Worm (Caenorhabditis elegans) whole organism, L4 larva: ENCODE data around the gene Y48A6C.4.

Experiments
- F26F4.8 ChIP-seq: fragments of 200-800 bp; sonication (Bioruptor generic); conservative IDR thresholded peaks from 2 replicates; pipeline ENCODE4 v1.3.6; 2022; ENCODE audit warnings: missing genetic modification characterization, missing compliant biosample characterization
- F37D6.2 ChIP-seq: sonication (generic microtip); optimal IDR thresholded peaks from 2 replicates; lab custom pipeline; 2016; ENCODE audit warnings: mild to moderate bottlenecking, missing genetic modification characterization, missing compliant biosample characterization
- R02D3.7 ChIP-seq: fragments of 150-350 bp; sonication (generic microtip); optimal IDR thresholded peaks from 3 replicates; lab custom pipeline; 2014; ENCODE audit warnings: missing biosample characterization, missing genetic modification characterization
- T20F7.1 ChIP-seq: fragments of 200-800 bp; sonication (Bioruptor generic); optimal IDR thresholded peaks from 2 replicates; lab custom pipeline; 2018; ENCODE audit warnings: mild to moderate bottlenecking, missing genetic modification characterization, missing compliant biosample characterization
- Y105C5A.15 ChIP-seq: fragments of 200-800 bp; sonication (Bioruptor generic); IDR thresholded peaks from 2 replicates; pipeline ENCODE4 v1.3.6; 2022; ENCODE audit warnings: missing genetic modification characterization, missing compliant biosample characterization
- Y5F2A.4 ChIP-seq: fragments of 200-800 bp; sonication (Bioruptor generic); optimal IDR thresholded peaks from 2 replicates; lab custom pipeline; 2018; ENCODE audit warnings: mild to moderate bottlenecking, missing genetic modification characterization, missing compliant biosample characterization
- ZK337.2 ChIP-seq: fragments of 200-800 bp; sonication (Bioruptor generic); IDR thresholded peaks from 2 replicates; pipeline ENCODE4 v1.3.6; 2022; ENCODE audit warnings: missing genetic modification reagents, missing genetic modification characterization, missing compliant biosample characterization
- aha-1 ChIP-seq: fragments of 150-350 bp; peaks from one replicate; lab custom pipeline; 2014; ENCODE audit warnings: missing biosample characterization, missing genetic modification characterization
- arid-1 ChIP-seq: fragments of 200-800 bp; sonication (Bioruptor generic); conservative IDR thresholded peaks from 2 replicates; pipeline ENCODE4 v1.3.6; 2022; ENCODE audit warnings: missing genetic modification reagents, missing genetic modification characterization, missing compliant biosample characterization
- attf-4 ChIP-seq: sonication (generic microtip); optimal IDR thresholded peaks from 3 replicates; lab custom pipeline; 2017; ENCODE audit warnings: missing biosample characterization, missing genetic modification characterization
- ceh-20 ChIP-seq: fragments of 200-800 bp; sonication (Bioruptor generic); IDR thresholded peaks from 2 replicates; pipeline ENCODE4 v1.3.6; 2022; ENCODE audit warnings: missing genetic modification reagents, missing genetic modification characterization, missing compliant biosample characterization
- ceh-32 ChIP-seq: sonication (generic microtip); optimal IDR thresholded peaks from 2 replicates; lab custom pipeline; 2016; ENCODE audit warnings: mild to moderate bottlenecking, missing genetic modification characterization, missing compliant biosample characterization; ENCODE audit not compliant: poor library complexity
- ceh-62 ChIP-seq: sonication (generic microtip); optimal IDR thresholded peaks from 2 replicates; lab custom pipeline; 2017; ENCODE audit warnings: missing biosample characterization, missing genetic modification characterization
- ces-1 ChIP-seq: fragments of 150-350 bp; sonication (generic microtip); optimal IDR thresholded peaks from 4 replicates; lab custom pipeline; 2014; ENCODE audit warnings: missing biosample characterization, missing genetic modification reagents, missing genetic modification characterization
- daf-12 ChIP-seq: fragments of 150-350 bp; optimal IDR thresholded peaks from 2 replicates; lab custom pipeline; 2014; ENCODE audit warnings: missing biosample characterization, missing genetic modification reagents, missing genetic modification characterization
- daf-16 ChIP-seq, 3 experiments: sonication (generic microtip); optimal IDR thresholded peaks; 2 replicates each; lab custom pipeline; 2016 to 2017; ENCODE audit warnings: missing genetic modification characterization in 3 of 3, missing genetic modification reagents in 3 of 3, mild to moderate bottlenecking in 2 of 3, missing compliant biosample characterization in 2 of 3, missing biosample characterization in 1 of 3, moderate library complexity in 1 of 3
- dmd-6 ChIP-seq: fragments of 200-800 bp; sonication (Bioruptor generic); IDR thresholded peaks from 2 replicates; pipeline ENCODE4 v1.3.6; 2022; ENCODE audit warnings: missing genetic modification reagents, missing genetic modification characterization, missing compliant biosample characterization
- dmd-8 ChIP-seq: fragments of 200-800 bp; sonication (Bioruptor generic); IDR thresholded peaks from 2 replicates; pipeline ENCODE4 v1.3.6; 2022; ENCODE audit warnings: missing genetic modification characterization, missing compliant biosample characterization
- dpl-1 ChIP-seq: fragments of 150-350 bp; optimal IDR thresholded peaks from 2 replicates; lab custom pipeline; 2014; ENCODE audit warnings: missing biosample characterization, missing genetic modification reagents, missing genetic modification characterization
- hif-1 ChIP-seq, 2 experiments: sonication (generic microtip); optimal IDR thresholded peaks; 2 replicates each; lab custom pipeline; 2016 to 2017; ENCODE audit warnings: missing compliant biosample characterization in 2 of 2, missing genetic modification characterization in 2 of 2, missing genetic modification reagents in 2 of 2, missing genotype in 2 of 2, mild to moderate bottlenecking in 1 of 2
- lin-1 ChIP-seq: fragments of 200-800 bp; sonication (Bioruptor generic); IDR thresholded peaks from 2 replicates; pipeline ENCODE4 v1.3.6; 2022; ENCODE audit warnings: missing genetic modification reagents, missing genetic modification characterization, missing compliant biosample characterization
- lin-13 ChIP-seq: fragments of 150-350 bp; optimal IDR thresholded peaks from 2 replicates; lab custom pipeline; 2014; ENCODE audit warnings: missing biosample characterization, missing genetic modification reagents, missing genetic modification characterization
- lin-15B ChIP-seq: fragments of 150-350 bp; sonication (generic microtip); optimal IDR thresholded peaks from 3 replicates; lab custom pipeline; 2014; ENCODE audit warnings: missing biosample characterization, missing genetic modification characterization
- lin-38 ChIP-seq: fragments of 200-800 bp; sonication (Bioruptor generic); IDR thresholded peaks from 2 replicates; pipeline ENCODE4 v1.3.6; 2022; ENCODE audit warnings: missing genetic modification reagents, missing genetic modification characterization, missing compliant biosample characterization
- lin-39 ChIP-seq: fragments of 150-350 bp; optimal IDR thresholded peaks from 2 replicates; lab custom pipeline; 2014; ENCODE audit warnings: missing biosample characterization, missing genetic modification reagents, missing genetic modification characterization
- lir-3 ChIP-seq: sonication (generic microtip); optimal IDR thresholded peaks from 2 replicates; lab custom pipeline; 2016; ENCODE audit warnings: mild to moderate bottlenecking, missing genetic modification characterization, missing compliant biosample characterization
- lsy-2 ChIP-seq, 2 experiments: fragments of 150-350 bp in 1 of 2; sonication (generic microtip) in 1 of 2; optimal IDR thresholded peaks; 2 replicates each; lab custom pipeline; 2014 to 2017; ENCODE audit warnings: missing biosample characterization in 2 of 2, missing genetic modification characterization in 2 of 2
- mdl-1 ChIP-seq, 2 experiments: fragments of 150-350 bp in 1 of 2; sonication (generic microtip) in 1 of 2; optimal IDR thresholded peaks; 2 replicates each; lab custom pipeline; 2014 to 2017; ENCODE audit warnings: missing biosample characterization in 2 of 2, missing genetic modification characterization in 2 of 2
- mep-1 ChIP-seq: fragments of 150-350 bp; sonication (generic microtip); optimal IDR thresholded peaks from 3 replicates; lab custom pipeline; 2014; ENCODE audit warnings: missing biosample characterization, missing genetic modification characterization
- mes-2 ChIP-seq: sonication (generic microtip); optimal IDR thresholded peaks from 2 replicates; lab custom pipeline; 2016; ENCODE audit warnings: missing genotype, mild to moderate bottlenecking, missing genetic modification characterization, missing compliant biosample characterization; ENCODE audit not compliant: poor library complexity, severe bottlenecking
- mxl-2 ChIP-seq: fragments of 200-800 bp; sonication (Bioruptor generic); conservative IDR thresholded peaks from 2 replicates; pipeline ENCODE4 v1.3.6; 2022; ENCODE audit warnings: missing genetic modification reagents, missing genetic modification characterization, missing compliant biosample characterization
- mxl-3 ChIP-seq: fragments of 200-800 bp; sonication (Bioruptor generic); optimal IDR thresholded peaks from 2 replicates; lab custom pipeline; 2018; ENCODE audit warnings: mild to moderate bottlenecking, missing genetic modification characterization, missing compliant biosample characterization
- nhr-102 ChIP-seq: sonication (generic microtip); optimal IDR thresholded peaks from 2 replicates; lab custom pipeline; 2016; ENCODE audit warnings: mild to moderate bottlenecking, missing genetic modification characterization, moderate library complexity, missing compliant biosample characterization
- nhr-28 ChIP-seq: fragments of 150-350 bp; optimal IDR thresholded peaks from 2 replicates; lab custom pipeline; 2014; ENCODE audit warnings: missing biosample characterization, missing genetic modification characterization
- nhr-77 ChIP-seq: fragments of 150-350 bp; optimal IDR thresholded peaks from 2 replicates; lab custom pipeline; 2014; ENCODE audit warnings: missing biosample characterization, missing genetic modification characterization
- pha-4 ChIP-seq, 2 experiments: fragments of 150-350 bp in 1 of 2; fragments of 200-800 bp in 1 of 2; sonication (Bioruptor generic) in 1 of 2; IDR thresholded peaks in 1 of 2; optimal IDR thresholded peaks in 1 of 2; 2 replicates each; pipeline versions ENCODE4 v1.3.6 to Lab custom; 2014 to 2022; ENCODE audit warnings: missing genetic modification characterization in 2 of 2, missing genetic modification reagents in 2 of 2, missing biosample characterization in 1 of 2, missing compliant biosample characterization in 1 of 2
- pqm-1 ChIP-seq: sonication (generic microtip); optimal IDR thresholded peaks from 2 replicates; lab custom pipeline; 2017; ENCODE audit warnings: missing biosample characterization, missing genetic modification characterization
- set-16 ChIP-seq: fragments of 200-800 bp; sonication (Bioruptor generic); IDR thresholded peaks from 2 replicates; pipeline ENCODE4 v1.3.6; 2022; ENCODE audit warnings: missing genetic modification reagents, missing genetic modification characterization, missing compliant biosample characterization
- snpc-1.2 ChIP-seq: fragments of 200-800 bp; sonication (Bioruptor generic); IDR thresholded peaks from 2 replicates; pipeline ENCODE4 v1.3.6; 2022; ENCODE audit warnings: missing genetic modification reagents, missing genetic modification characterization, missing compliant biosample characterization
- spr-3 ChIP-seq: fragments of 200-800 bp; sonication (Bioruptor generic); optimal IDR thresholded peaks from 2 replicates; lab custom pipeline; 2018; ENCODE audit warnings: mild to moderate bottlenecking, missing genetic modification characterization, missing compliant biosample characterization
- tag-97 ChIP-seq: fragments of 200-800 bp; sonication (Bioruptor generic); IDR thresholded peaks from 2 replicates; pipeline ENCODE4 v1.3.6; 2022; ENCODE audit warnings: missing genetic modification characterization, missing compliant biosample characterization
- tra-1 ChIP-seq: fragments of 200-800 bp; sonication (Bioruptor generic); IDR thresholded peaks from 2 replicates; pipeline ENCODE4 v1.3.6; 2022; ENCODE audit warnings: missing genetic modification reagents, missing genetic modification characterization, missing compliant biosample characterization
- unc-62 ChIP-seq, 3 experiments: fragments of 150-350 bp in 1 of 3; sonication (generic microtip); optimal IDR thresholded peaks in 2 of 3; peaks in 1 of 3; 1 replicate in 1 of 3; 2 replicates in 2 of 3; lab custom pipeline; 2014 to 2017; ENCODE audit warnings: missing biosample characterization in 3 of 3, missing genetic modification characterization in 3 of 3, missing genetic modification reagents in 3 of 3, missing genotype in 1 of 3
- vab-7 ChIP-seq: fragments of 200-800 bp; sonication (Bioruptor generic); IDR thresholded peaks from 2 replicates; pipeline ENCODE4 v1.3.6; 2022; ENCODE audit warnings: missing genetic modification reagents, missing genetic modification characterization, missing compliant biosample characterization
- zag-1 ChIP-seq: fragments of 150-350 bp; optimal IDR thresholded peaks from 2 replicates; lab custom pipeline; 2014; ENCODE audit warnings: missing biosample characterization, missing genetic modification characterization
- zip-11 ChIP-seq: fragments of 200-800 bp; sonication (Bioruptor generic); IDR thresholded peaks from 2 replicates; pipeline ENCODE4 v1.3.6; 2022; ENCODE audit warnings: missing genetic modification characterization, missing compliant biosample characterization
- ztf-11 ChIP-seq: fragments of 150-350 bp; optimal IDR thresholded peaks from 2 replicates; lab custom pipeline; 2014; ENCODE audit warnings: missing biosample characterization, missing genetic modification characterization
- ztf-7 ChIP-seq: fragments of 150-350 bp; optimal IDR thresholded peaks from 2 replicates; lab custom pipeline; 2014; ENCODE audit warnings: missing biosample characterization, missing genetic modification characterization

Y48A6C.4 gene

ce11 chrIII:11082604-11083003, 37.0 kb upstream of the Y48A6C.4 start:
- peak in 1 of 2 experiments; percentile 88 for TF ChIP-seq unc-62 (GFP tag; optimal IDR thresholded peaks at IDR 0.05 in 1 of 2; lab: Kevin White, UChicago)
- no peak for TF ChIP-seq unc-62 (tag; optimal IDR thresholded peaks at IDR 0.05; lab: Kevin White, UChicago)
- TF ChIP-seq snpc-1.2 (GFP tag; lab: Robert Waterston, UW) = no peak

- TF ChIP-seq tag-97 (no peak), mxl-2 (no peak), ceh-20 (GFP tag; lab: Robert Waterston, UW) (no peak), lin-1 (GFP tag; lab: Robert Waterston, UW) (no peak), nhr-28 (peak; percentile 56), set-16 (GFP tag; lab: Robert Waterston, UW) (no peak), lin-13 (GFP tag; lab: Kevin White, UChicago) (peak; percentile 26), Y105C5A.15 (GFP tag; lab: Robert Waterston, UW) (no peak), mep-1 (tag; lab: Kevin White, UChicago) (no peak), ceh-32 (tag; lab: Kevin White, UChicago) (no peak), dmd-6 (peak; percentile 33; the same call in 1 of the 2 replicates), T20F7.1 (GFP tag; lab: Kevin White, UChicago) (no peak), ceh-62 (tag; lab: Kevin White, UChicago) (no peak), mes-2 (tag; lab: Kevin White, UChicago) (no peak), pha-4 (GFP tag; IDR thresholded peaks at IDR 0.05; lab: Robert Waterston, UW) (no peak), pha-4 (tag; optimal IDR thresholded peaks at IDR 0.05; lab: Kevin White, UChicago) (no peak), ztf-7 (tag; lab: Kevin White, UChicago) (no peak), aha-1 (tag; lab: Kevin White, UChicago) (peak; percentile 64), zip-11 (GFP tag; lab: Robert Waterston, UW) (no peak), arid-1 (GFP tag; lab: Robert Waterston, UW) (no peak), lin-15B (tag; lab: Kevin White, UChicago) (no peak), tra-1 (GFP tag; lab: Robert Waterston, UW) (no peak), F26F4.8 (no peak), Y5F2A.4 (GFP tag; lab: Kevin White, UChicago) (no peak), vab-7 (GFP tag; lab: Robert Waterston, UW) (no peak), nhr-102 (tag; lab: Kevin White, UChicago) (no peak), nhr-77 (tag; lab: Kevin White, UChicago) (no peak), daf-16 (GFP tag; optimal IDR thresholded peaks at IDR 0.05; lab: Kevin White, UChicago) (no peak), daf-16 (tag; optimal IDR thresholded peaks at IDR 0.05; lab: Kevin White, UChicago) (peak; percentile 9), ces-1 (no peak), ztf-11 (tag; lab: Kevin White, UChicago) (no peak), zag-1 (no peak), daf-12 (tag; lab: Kevin White, UChicago) (no peak), dmd-8 (GFP tag; lab: Robert Waterston, UW) (no peak), ZK337.2 (no peak), hif-1 (tag; optimal IDR thresholded peaks at IDR 0.05; lab: Kevin White, UChicago) (no peak), pqm-1 (tag; lab: Kevin White, UChicago) (peak; percentile 74), dpl-1 (no peak)
Measured at ce11 chrIII:11083993-11084392, 35.6 kb upstream of the Y48A6C.4 start.

- TF ChIP-seq F37D6.2 (no peak), mxl-2 (no peak), R02D3.7 (tag; lab: Kevin White, UChicago) (no peak), mdl-1 (tag; optimal IDR thresholded peaks at IDR 0.05; lab: Kevin White, UChicago) (peak in 1 of 2 experiments; percentile 22), spr-3 (GFP tag; lab: Kevin White, UChicago) (no peak), lir-3 (tag; lab: Kevin White, UChicago) (no peak), nhr-28 (peak; percentile 67), attf-4 (no peak), mxl-3 (peak; percentile 82), lsy-2 (tag; optimal IDR thresholded peaks at IDR 0.05; lab: Kevin White, UChicago) (peak in 1 of 2 experiments; percentile 8), lin-38 (GFP tag; lab: Robert Waterston, UW) (0 out of 2 replicates have a peak, but pooled peaks have one; percentile 11), dmd-8 (GFP tag; lab: Robert Waterston, UW) (no peak), pqm-1 (tag; lab: Kevin White, UChicago) (peak; percentile 80), lin-39 (tag; lab: Kevin White, UChicago) (no peak), zip-11 (GFP tag; lab: Robert Waterston, UW) (no peak)
Measured at ce11 chrIII:11087442-11087841, 32.2 kb upstream of the Y48A6C.4 start.
